Worm (Caenorhabditis elegans) whole organism, L4 larva: Measurements from ENCODE around the gene ent-3.

Experiments used
- ZK546.5 ChIP-seq, 2 experiments: sonication (generic microtip); optimal IDR thresholded peaks; 2 replicates each; lab custom pipeline; 2017; ENCODE audit warnings: missing biosample characterization in 2 of 2, missing genetic modification characterization in 2 of 2
- ceh-32 ChIP-seq: sonication (generic microtip); optimal IDR thresholded peaks from 2 replicates; lab custom pipeline; 2016; ENCODE audit warnings: mild to moderate bottlenecking, missing genetic modification characterization, missing compliant biosample characterization; ENCODE audit not compliant: poor library complexity
- gei-8 ChIP-seq: fragments of 200-800 bp; sonication (Bioruptor generic); optimal IDR thresholded peaks from 2 replicates; lab custom pipeline; 2018; ENCODE audit warnings: mild to moderate bottlenecking, missing genetic modification characterization, missing compliant biosample characterization

ce11 chrV:14185438-14185837 lies 50.4 kb downstream of the ent-3 start, which contains the start of the genes trm-1 and ints-2:
- TF ChIP-seq ZK546.5 (tag; optimal IDR thresholded peaks at IDR 0.05; lab: Kevin White, UChicago), result no peak
- no peak for TF ChIP-seq gei-8 (GFP tag; lab: Kevin White, UChicago)
- no peak for TF ChIP-seq ceh-32 (tag; lab: Kevin White, UChicago)
